Worm (Caenorhabditis elegans) whole organism, L1 larva: Measurements from ENCODE around the gene C34B4.3.
A peak's percentile ranks its signal among the peaks of the same experiment; 100 is the strongest.

ENCODE experiments used
- C04F5.9 ChIP-seq: sonication (generic microtip); optimal IDR thresholded peaks from 2 replicates; lab custom pipeline; 2016; ENCODE audit warnings: missing genetic modification characterization, missing compliant biosample characterization
- C16A3.4 ChIP-seq: fragments of 150-350 bp; optimal IDR thresholded peaks from 2 replicates; lab custom pipeline; 2014; ENCODE audit warnings: missing biosample characterization, missing genetic modification characterization
- Y116A8C.19 ChIP-seq: sonication (generic microtip); optimal IDR thresholded peaks from 2 replicates; lab custom pipeline; 2016; ENCODE audit warnings: missing compliant biosample characterization, missing genetic modification characterization, borderline replicate concordance
- aly-2 ChIP-seq: fragments of 150-350 bp; optimal IDR thresholded peaks from 2 replicates; lab custom pipeline; 2014; ENCODE audit warnings: missing biosample characterization, missing genetic modification characterization
- ama-1 ChIP-seq: fragments of 150-350 bp; optimal IDR thresholded peaks from 2 replicates; lab custom pipeline; 2014
- blmp-1 ChIP-seq: fragments of 150-350 bp; optimal IDR thresholded peaks from 2 replicates; lab custom pipeline; 2014; ENCODE audit warnings: missing biosample characterization, missing genetic modification characterization
- ceh-63 ChIP-seq: fragments of 200-800 bp; sonication (Bioruptor generic); optimal IDR thresholded peaks from 2 replicates; lab custom pipeline; 2018; ENCODE audit warnings: mild to moderate bottlenecking, missing genetic modification characterization, missing compliant biosample characterization
- ceh-90 ChIP-seq: sonication (generic microtip); optimal IDR thresholded peaks from 2 replicates; lab custom pipeline; 2016; ENCODE audit warnings: missing genetic modification characterization, missing compliant biosample characterization
- dsc-1 ChIP-seq: sonication (generic microtip); optimal IDR thresholded peaks from 2 replicates; lab custom pipeline; 2016; ENCODE audit warnings: mild to moderate bottlenecking, missing genetic modification characterization, missing compliant biosample characterization
- efl-1 ChIP-seq, 4 experiments: fragments of 150-350 bp; optimal IDR thresholded peaks in 3 of 4; peaks in 1 of 4; 1 replicate in 1 of 4; 2 replicates in 3 of 4; lab custom pipeline; 2014; ENCODE audit warnings: missing biosample characterization in 2 of 4, missing genetic modification characterization in 2 of 4, missing genetic modification reagents in 2 of 4
- efl-3 ChIP-seq: fragments of 200-800 bp; sonication (Bioruptor generic); optimal IDR thresholded peaks from 2 replicates; lab custom pipeline; 2018; ENCODE audit warnings: mild to moderate bottlenecking, missing genetic modification characterization, missing compliant biosample characterization
- egl-13 ChIP-seq: sonication (generic microtip); optimal IDR thresholded peaks from 2 replicates; lab custom pipeline; 2016; ENCODE audit warnings: missing genotype, missing genetic modification reagents, missing genetic modification characterization, missing compliant biosample characterization
- egl-27 ChIP-seq, 2 experiments: fragments of 150-350 bp in 1 of 2; sonication (generic microtip); optimal IDR thresholded peaks; 3 replicates each; lab custom pipeline; 2017 to 2018; ENCODE audit warnings: missing biosample characterization in 2 of 2, missing genetic modification characterization in 2 of 2, missing genetic modification reagents in 2 of 2
- elt-2 ChIP-seq: sonication (generic microtip); optimal IDR thresholded peaks from 2 replicates; lab custom pipeline; 2016; ENCODE audit warnings: missing genetic modification characterization, mild to moderate bottlenecking, inconsistent platforms, missing compliant biosample characterization, missing genetic modification reagents
- elt-3 ChIP-seq, 6 experiments: fragments of 150-350 bp in 1 of 6; sonication (generic microtip); optimal IDR thresholded peaks; 2 replicates each; lab custom pipeline; 2017 to 2018; ENCODE audit warnings: missing biosample characterization in 6 of 6, missing genetic modification characterization in 6 of 6, inconsistent platforms in 1 of 6
- fkh-8 ChIP-seq: sonication (generic microtip); optimal IDR thresholded peaks from 2 replicates; lab custom pipeline; 2016; ENCODE audit warnings: mild to moderate bottlenecking, missing genetic modification characterization, missing compliant biosample characterization
- grh-1 ChIP-seq: fragments of 200-800 bp; sonication (Bioruptor generic); IDR thresholded peaks from 2 replicates; pipeline ENCODE4 v1.3.6; 2022; ENCODE audit warnings: missing genetic modification reagents, missing genetic modification characterization, missing compliant biosample characterization
- irx-1 ChIP-seq: sonication (generic microtip); optimal IDR thresholded peaks from 2 replicates; lab custom pipeline; 2016; ENCODE audit warnings: missing genetic modification characterization, missing compliant biosample characterization
- jun-1 ChIP-seq: fragments of 150-350 bp; optimal IDR thresholded peaks from 2 replicates; lab custom pipeline; 2014; ENCODE audit warnings: missing biosample characterization, missing genetic modification reagents, missing genetic modification characterization
- lin-15B ChIP-seq: fragments of 150-350 bp; sonication (generic microtip); optimal IDR thresholded peaks from 3 replicates; lab custom pipeline; 2014; ENCODE audit warnings: missing biosample characterization, missing genetic modification characterization
- lin-39 ChIP-seq: fragments of 150-350 bp; optimal IDR thresholded peaks from 2 replicates; lab custom pipeline; 2014; ENCODE audit warnings: missing biosample characterization, missing genetic modification reagents, missing genetic modification characterization
- mdl-1 ChIP-seq, 2 experiments: fragments of 150-350 bp; optimal IDR thresholded peaks; 2 replicates each; lab custom pipeline; 2014 to 2017; ENCODE audit warnings: missing biosample characterization in 2 of 2, missing genetic modification characterization in 2 of 2, inconsistent platforms in 1 of 2
- nhr-12 ChIP-seq: sonication (generic microtip); optimal IDR thresholded peaks from 2 replicates; lab custom pipeline; 2017; ENCODE audit warnings: missing biosample characterization, missing genetic modification characterization
- nhr-19 ChIP-seq: fragments of 200-800 bp; sonication (Bioruptor generic); conservative IDR thresholded peaks from 2 replicates; pipeline ENCODE4 v1.3.6; 2022; ENCODE audit warnings: missing genetic modification characterization, missing compliant biosample characterization
- nhr-20 ChIP-seq: sonication (generic microtip); optimal IDR thresholded peaks from 2 replicates; lab custom pipeline; 2016; ENCODE audit warnings: mild to moderate bottlenecking, missing genetic modification characterization, missing compliant biosample characterization
- nhr-237 ChIP-seq: fragments of 150-350 bp; optimal IDR thresholded peaks from 2 replicates; lab custom pipeline; 2014; ENCODE audit warnings: missing biosample characterization, missing genetic modification characterization
- nhr-71 ChIP-seq: sonication (generic microtip); optimal IDR thresholded peaks from 2 replicates; lab custom pipeline; 2016; ENCODE audit warnings: mild to moderate bottlenecking, missing genetic modification characterization, moderate library complexity, missing compliant biosample characterization
- nhr-84 ChIP-seq: sonication (generic microtip); optimal IDR thresholded peaks from 2 replicates; lab custom pipeline; 2017; ENCODE audit warnings: missing biosample characterization, missing genetic modification characterization
- nhr-85 ChIP-seq: sonication (generic microtip); peaks from one replicate; lab custom pipeline; 2016; ENCODE audit warnings: missing genetic modification characterization, inconsistent platforms, missing compliant biosample characterization
- nhr-90 ChIP-seq: sonication (generic microtip); optimal IDR thresholded peaks from 2 replicates; lab custom pipeline; 2016; ENCODE audit warnings: mild to moderate bottlenecking, missing genetic modification characterization, missing compliant biosample characterization; ENCODE audit not compliant: poor library complexity
- pax-3 ChIP-seq: fragments of 200-800 bp; sonication (Bioruptor generic); optimal IDR thresholded peaks from 2 replicates; lab custom pipeline; 2018; ENCODE audit warnings: mild to moderate bottlenecking, missing genetic modification characterization, moderate library complexity, missing compliant biosample characterization
- pqm-1 ChIP-seq: sonication (generic microtip); optimal IDR thresholded peaks from 3 replicates; lab custom pipeline; 2017; ENCODE audit warnings: missing biosample characterization, missing genetic modification characterization
- sox-4 ChIP-seq: sonication (generic microtip); optimal IDR thresholded peaks from 2 replicates; lab custom pipeline; 2016; ENCODE audit warnings: missing genetic modification characterization, missing compliant biosample characterization
- swsn-7 ChIP-seq: sonication (generic microtip); optimal IDR thresholded peaks from 2 replicates; lab custom pipeline; 2016; ENCODE audit warnings: missing genetic modification characterization, missing compliant biosample characterization
- tbx-2 ChIP-seq: sonication (generic microtip); optimal IDR thresholded peaks from 2 replicates; lab custom pipeline; 2016; ENCODE audit warnings: missing genetic modification characterization, missing compliant biosample characterization
- tlp-1 ChIP-seq: fragments of 150-350 bp; optimal IDR thresholded peaks from 2 replicates; lab custom pipeline; 2014; ENCODE audit warnings: missing biosample characterization, missing genetic modification characterization
- zag-1 ChIP-seq: fragments of 150-350 bp; optimal IDR thresholded peaks from 2 replicates; lab custom pipeline; 2014; ENCODE audit warnings: missing biosample characterization, missing genetic modification characterization
- zip-4 ChIP-seq: fragments of 200-800 bp; sonication (Bioruptor generic); optimal IDR thresholded peaks from 2 replicates; lab custom pipeline; 2018; ENCODE audit warnings: mild to moderate bottlenecking, missing genetic modification characterization, moderate library complexity, missing compliant biosample characterization
- ztf-11 ChIP-seq, 2 experiments: sonication (generic microtip); optimal IDR thresholded peaks; 2 replicates each; lab custom pipeline; 2016 to 2017; ENCODE audit warnings: missing genetic modification characterization in 2 of 2, missing biosample characterization in 1 of 2, missing compliant biosample characterization in 1 of 2
- ztf-4 ChIP-seq: fragments of 150-350 bp; optimal IDR thresholded peaks from 2 replicates; lab custom pipeline; 2014; ENCODE audit warnings: missing biosample characterization, missing genetic modification characterization

Gene C34B4.3

DNA sequence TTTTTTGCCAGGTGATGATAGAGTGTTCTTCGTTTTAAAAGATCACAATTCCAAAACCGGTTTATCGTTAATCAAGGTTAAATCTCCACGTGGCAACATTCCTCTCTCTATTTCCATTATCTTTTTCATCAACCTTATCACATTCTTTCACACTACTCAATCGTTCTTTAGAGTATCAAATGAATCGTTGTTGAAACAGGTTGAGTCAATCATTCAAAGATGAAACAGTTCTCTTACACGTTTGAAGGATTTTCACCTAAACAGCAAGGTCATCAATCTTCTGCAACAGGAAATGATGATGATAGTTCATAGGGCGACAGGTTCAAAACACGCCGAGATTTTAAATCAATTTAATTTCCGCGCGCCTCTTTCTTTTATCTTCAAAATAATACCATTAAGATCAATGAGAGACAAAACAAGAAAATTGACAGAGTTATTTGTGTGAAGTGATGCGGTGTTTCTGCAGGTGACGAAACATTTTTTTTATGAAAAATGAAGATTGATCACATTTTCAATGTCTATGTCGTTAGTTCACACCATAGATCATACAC is 10.3 kb upstream of the C34B4.3 start (continued):
- no peak for TF ChIP-seq ceh-90 (tag; lab: Kevin White, UChicago)
- no peak for TF ChIP-seq pqm-1 (tag; lab: Kevin White, UChicago)
- TF ChIP-seq C16A3.4 (tag; lab: Kevin White, UChicago), result peak; percentile 3
- TF ChIP-seq tlp-1 (tag; lab: Kevin White, UChicago), result no peak
- no peak for TF ChIP-seq dsc-1 (tag; lab: Kevin White, UChicago)
- TF ChIP-seq mdl-1 (tag; optimal IDR thresholded peaks at IDR 0.05; lab: Kevin White, UChicago), result peak; percentile 34 to 84
- no peak for TF ChIP-seq sox-4 (tag; lab: Kevin White, UChicago)
- TF ChIP-seq zip-4, result no peak
- no peak for TF ChIP-seq zag-1 (tag; lab: Kevin White, UChicago)
- no peak for TF ChIP-seq egl-13 (tag; lab: Kevin White, UChicago)
- TF ChIP-seq efl-1 (optimal IDR thresholded peaks at IDR 0.05; lab: Kevin White, UChicago), result peak in 1 of 2 experiments; percentile 26
- TF ChIP-seq efl-1 (GFP tag; optimal IDR thresholded peaks at IDR 0.05 in 1 of 2; lab: Kevin White, UChicago), result peak in 1 of 2 experiments; percentile 89
- TF ChIP-seq lin-15B (tag; lab: Kevin White, UChicago), result no peak
- TF ChIP-seq jun-1 (tag; lab: Kevin White, UChicago), result no peak
- TF ChIP-seq ztf-4 (tag; lab: Kevin White, UChicago), result peak; percentile 69
- peak; percentile 97 for TF ChIP-seq nhr-19 (GFP tag; lab: Robert Waterston, UW)
- TF ChIP-seq aly-2, result no peak
- peak in 5 of 6 experiments; percentile 86 to 100 (median 96) for TF ChIP-seq elt-3 (tag; optimal IDR thresholded peaks at IDR 0.05; lab: Kevin White, UChicago)
- TF ChIP-seq irx-1 (tag; lab: Kevin White, UChicago), result peak; percentile 87
- peak; percentile 62 for TF ChIP-seq elt-2
- TF ChIP-seq fkh-8, result no peak
- peak; percentile 99 for TF ChIP-seq nhr-20 (tag; lab: Kevin White, UChicago)
- TF ChIP-seq nhr-90 (tag; lab: Kevin White, UChicago), result peak; percentile 94
- TF ChIP-seq grh-1 (GFP tag; lab: Robert Waterston, UW), result peak; percentile 100
- TF ChIP-seq nhr-85 (tag; lab: Kevin White, UChicago), result peak; percentile 100
- peak; percentile 97 for TF ChIP-seq nhr-71 (tag; lab: Kevin White, UChicago)
- peak; percentile 93 for TF ChIP-seq blmp-1
- TF ChIP-seq ama-1 (lab: Kevin White, UChicago), result no peak
- TF ChIP-seq Y116A8C.19, result no peak
- no peak for TF ChIP-seq nhr-237 (tag; lab: Kevin White, UChicago)
- peak; percentile 75 for TF ChIP-seq lin-39 (tag; lab: Kevin White, UChicago)
- TF ChIP-seq ceh-63 (GFP tag; lab: Kevin White, UChicago), result no peak
- TF ChIP-seq tbx-2 (tag; lab: Kevin White, UChicago), result peak; percentile 89
- TF ChIP-seq C04F5.9 (tag; lab: Kevin White, UChicago), result peak; percentile 40
- peak; percentile 91 for TF ChIP-seq efl-3 (GFP tag; lab: Kevin White, UChicago)
- TF ChIP-seq nhr-12, result no peak

DNA sequence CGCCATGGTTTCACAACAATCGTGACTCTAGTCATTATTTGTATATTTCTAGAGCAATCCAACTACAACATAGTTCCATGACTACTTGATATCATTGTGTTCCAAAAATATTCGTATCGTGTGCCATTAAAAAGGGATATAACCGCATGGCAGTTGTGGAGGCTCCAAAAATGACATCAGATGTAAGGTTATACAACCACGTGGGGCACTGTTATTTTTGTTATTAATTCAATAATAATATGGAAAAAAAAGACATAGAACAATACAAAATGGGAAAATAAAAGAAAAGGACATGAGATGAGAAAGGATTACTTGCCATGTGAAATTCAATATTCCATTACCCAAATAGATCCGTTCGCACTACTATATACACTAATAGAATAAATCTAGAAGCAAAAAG is 4.5 kb upstream of the C34B4.3 start:
- TF ChIP-seq grh-1 (GFP tag; lab: Robert Waterston, UW) (no peak), efl-3 (GFP tag; lab: Kevin White, UChicago) (no peak), sox-4 (tag; lab: Kevin White, UChicago) (no peak), pax-3 (peak; percentile 61), nhr-84 (no peak), C04F5.9 (tag; lab: Kevin White, UChicago) (no peak), swsn-7 (tag; lab: Kevin White, UChicago) (no peak), ztf-11 (tag; optimal IDR thresholded peaks at IDR 0.05; lab: Kevin White, UChicago) (no peak), dsc-1 (tag; lab: Kevin White, UChicago) (peak; percentile 62), egl-27 (tag; optimal IDR thresholded peaks at IDR 0.05; lab: Kevin White, UChicago) (no peak), mdl-1 (tag; optimal IDR thresholded peaks at IDR 0.05; lab: Kevin White, UChicago) (no peak), ztf-4 (tag; lab: Kevin White, UChicago) (no peak)
